Worm (Caenorhabditis elegans) whole organism, L4 larva: ENCODE results near the gene exc-7.

Source experiments
- T26A8.4 ChIP-seq: fragments of 200-800 bp; sonication (Bioruptor generic); IDR thresholded peaks from 2 replicates; pipeline ENCODE4 v1.3.6; 2022; ENCODE audit warnings: missing genetic modification characterization, missing compliant biosample characterization
- ZK546.5 ChIP-seq, 2 experiments: sonication (generic microtip); optimal IDR thresholded peaks; 2 replicates each; lab custom pipeline; 2017; ENCODE audit warnings: missing biosample characterization in 2 of 2, missing genetic modification characterization in 2 of 2
- snpc-4 ChIP-seq: fragments of 150-350 bp; optimal IDR thresholded peaks from 2 replicates; lab custom pipeline; 2014; ENCODE audit warnings: missing biosample characterization, missing genetic modification characterization

DNA sequence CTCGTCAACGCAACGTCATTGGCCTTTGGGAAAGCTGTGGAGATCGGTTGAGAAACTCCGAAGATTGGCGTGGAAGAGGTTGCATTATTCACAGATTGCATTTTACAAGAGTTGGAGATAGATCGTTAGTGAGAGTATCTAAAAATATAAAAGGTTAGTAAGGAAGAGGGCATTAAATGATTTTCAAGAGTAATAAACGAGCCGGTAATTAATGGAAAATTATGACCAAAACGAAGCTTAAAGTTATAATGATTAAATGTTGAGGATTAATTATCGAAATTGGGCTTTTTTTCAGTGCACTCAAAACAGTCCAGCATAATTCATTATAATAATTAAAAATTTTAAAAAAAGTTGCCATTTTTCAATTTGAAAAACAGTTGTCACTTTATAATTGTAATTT is 33.5 kb downstream of the exc-7 start, which contains the start of gene pap-2:
- no peak for TF ChIP-seq snpc-4
- TF ChIP-seq ZK546.5 (tag; optimal IDR thresholded peaks at IDR 0.05; lab: Kevin White, UChicago): no peak
- TF ChIP-seq T26A8.4 (GFP tag; lab: Robert Waterston, UW): no peak
